Worm (Caenorhabditis elegans) whole organism, young adult: ENCODE results near the gene srx-23.

Experiments used
- B0019.2 ChIP-seq: fragments of 200-800 bp; sonication (Bioruptor generic); conservative IDR thresholded peaks from 2 replicates; pipeline ENCODE4 v1.3.6; 2022; ENCODE audit warnings: missing genetic modification reagents, missing genetic modification characterization, missing compliant biosample characterization
- B0336.3 ChIP-seq: fragments of 200-800 bp; sonication (Bioruptor generic); IDR thresholded peaks from 2 replicates; pipeline ENCODE4 v1.3.6; 2022; ENCODE audit warnings: missing genetic modification characterization, missing compliant biosample characterization
- C06A6.2 ChIP-seq: fragments of 200-800 bp; sonication (Bioruptor generic); conservative IDR thresholded peaks from 2 replicates; pipeline ENCODE4 v1.3.6; 2022; ENCODE audit warnings: missing genetic modification characterization, missing compliant biosample characterization
- D2030.7 ChIP-seq: fragments of 200-800 bp; sonication (Bioruptor generic); IDR thresholded peaks from 2 replicates; pipeline ENCODE4 v1.3.6; 2022; ENCODE audit warnings: missing genetic modification reagents, missing genetic modification characterization, missing compliant biosample characterization
- F10E7.11 ChIP-seq: sonication (generic microtip); optimal IDR thresholded peaks from 2 replicates; lab custom pipeline; 2017; ENCODE audit warnings: mild to moderate bottlenecking, missing genetic modification characterization, moderate library complexity, missing compliant biosample characterization
- F22D6.2 ChIP-seq: sonication (generic microtip); optimal IDR thresholded peaks from 2 replicates; lab custom pipeline; 2016; ENCODE audit warnings: mild to moderate bottlenecking, missing genetic modification characterization, missing compliant biosample characterization
- F23B12.7 ChIP-seq: sonication (generic microtip); optimal IDR thresholded peaks from 2 replicates; lab custom pipeline; 2017; ENCODE audit warnings: missing genetic modification characterization, mild to moderate bottlenecking, missing compliant biosample characterization, antibody characterized with exemption, moderate library complexity; ENCODE audit not compliant: insufficient read depth
- F33H1.4 ChIP-seq: fragments of 200-800 bp; sonication (Bioruptor generic); IDR thresholded peaks from 2 replicates; pipeline ENCODE4 v1.3.6; 2022; ENCODE audit warnings: missing genetic modification reagents, missing genetic modification characterization, missing compliant biosample characterization
- F37B4.10 ChIP-seq: fragments of 200-800 bp; sonication (Bioruptor generic); IDR thresholded peaks from 2 replicates; pipeline ENCODE4 v1.3.6; 2022; ENCODE audit warnings: missing genetic modification characterization, missing compliant biosample characterization
- F39B2.1 ChIP-seq: fragments of 200-800 bp; sonication (Bioruptor generic); IDR thresholded peaks from 2 replicates; pipeline ENCODE4 v1.3.6; 2022; ENCODE audit warnings: missing genetic modification reagents, missing genetic modification characterization, missing compliant biosample characterization
- F52B5.7 ChIP-seq: sonication (generic microtip); optimal IDR thresholded peaks from 2 replicates; lab custom pipeline; 2016; ENCODE audit warnings: mild to moderate bottlenecking, missing genetic modification characterization, missing compliant biosample characterization
- K11D2.4 ChIP-seq: fragments of 200-800 bp; sonication (Bioruptor generic); IDR thresholded peaks from 2 replicates; pipeline ENCODE4 v1.3.6; 2022; ENCODE audit warnings: missing genetic modification reagents, missing genetic modification characterization, missing compliant biosample characterization
- aptf-3 ChIP-seq: fragments of 200-800 bp; sonication (Bioruptor generic); IDR thresholded peaks from 2 replicates; pipeline ENCODE4 v1.3.6; 2022; ENCODE audit warnings: missing genetic modification characterization, missing compliant biosample characterization
- atf-7 ChIP-seq: sonication (generic microtip); optimal IDR thresholded peaks from 2 replicates; lab custom pipeline; 2017; ENCODE audit warnings: mild to moderate bottlenecking, missing genetic modification characterization, missing compliant biosample characterization
- bed-1 ChIP-seq: fragments of 200-800 bp; sonication (Bioruptor generic); IDR thresholded peaks from 2 replicates; pipeline ENCODE4 v1.3.6; 2022; ENCODE audit warnings: missing genetic modification reagents, missing genetic modification characterization, missing compliant biosample characterization
- bed-2 ChIP-seq: fragments of 200-800 bp; sonication (Bioruptor generic); IDR thresholded peaks from 2 replicates; pipeline ENCODE4 v1.3.6; 2022; ENCODE audit warnings: missing genetic modification reagents, missing genetic modification characterization, missing compliant biosample characterization
- cebp-1 ChIP-seq, 2 experiments: fragments of 200-800 bp in 1 of 2; sonication (Bioruptor generic) in 1 of 2; sonication (generic microtip) in 1 of 2; IDR thresholded peaks in 1 of 2; optimal IDR thresholded peaks in 1 of 2; 2 replicates each; pipeline versions ENCODE4 v1.3.6 to Lab custom; 2017 to 2022; ENCODE audit warnings: missing compliant biosample characterization in 2 of 2, missing genetic modification characterization in 2 of 2, mild to moderate bottlenecking in 1 of 2, missing genetic modification reagents in 1 of 2, moderate library complexity in 1 of 2
- cebp-2 ChIP-seq: fragments of 200-800 bp; sonication (Bioruptor generic); IDR thresholded peaks from 2 replicates; pipeline ENCODE4 v1.3.6; 2022; ENCODE audit warnings: missing genetic modification characterization, missing compliant biosample characterization
- ceh-27 ChIP-seq: fragments of 200-800 bp; sonication (Bioruptor generic); optimal IDR thresholded peaks from 2 replicates; lab custom pipeline; 2018; ENCODE audit warnings: mild to moderate bottlenecking, missing genetic modification characterization, moderate library complexity, missing compliant biosample characterization
- ceh-91 ChIP-seq: fragments of 200-800 bp; sonication (Bioruptor generic); IDR thresholded peaks from 2 replicates; pipeline ENCODE4 v1.3.6; 2022; ENCODE audit warnings: missing genetic modification reagents, missing genetic modification characterization, missing compliant biosample characterization
- dpl-1 ChIP-seq: fragments of 150-350 bp; optimal IDR thresholded peaks from 2 replicates; lab custom pipeline; 2014; ENCODE audit warnings: missing biosample characterization, missing genetic modification reagents, missing genetic modification characterization
- egl-44 ChIP-seq: fragments of 200-800 bp; sonication (Bioruptor generic); IDR thresholded peaks from 2 replicates; pipeline ENCODE4 v1.3.6; 2022; ENCODE audit warnings: missing genetic modification reagents, missing genetic modification characterization, missing compliant biosample characterization
- fkh-3 ChIP-seq: sonication (generic microtip); optimal IDR thresholded peaks from 2 replicates; lab custom pipeline; 2016; ENCODE audit warnings: mild to moderate bottlenecking, missing genetic modification characterization, missing compliant biosample characterization
- gei-17 ChIP-seq: fragments of 200-800 bp; sonication (Bioruptor generic); optimal IDR thresholded peaks from 2 replicates; lab custom pipeline; 2018; ENCODE audit warnings: mild to moderate bottlenecking, missing genetic modification characterization, missing compliant biosample characterization
- him-1 ChIP-seq: sonication (generic microtip); optimal IDR thresholded peaks from 2 replicates; lab custom pipeline; 2016; ENCODE audit warnings: missing genotype, missing genetic modification reagents, missing genetic modification characterization, missing compliant biosample characterization
- hlh-12 ChIP-seq: sonication (generic microtip); optimal IDR thresholded peaks from 2 replicates; lab custom pipeline; 2016; ENCODE audit warnings: missing genetic modification characterization, missing compliant biosample characterization
- hmg-1.2 ChIP-seq: fragments of 200-800 bp; sonication (Bioruptor generic); IDR thresholded peaks from 2 replicates; pipeline ENCODE4 v1.3.6; 2022; ENCODE audit warnings: missing genetic modification reagents, missing genetic modification characterization, missing compliant biosample characterization
- hrde-1 ChIP-seq: sonication (generic microtip); optimal IDR thresholded peaks from 2 replicates; lab custom pipeline; 2016; ENCODE audit warnings: missing genetic modification characterization, mild to moderate bottlenecking, missing compliant biosample characterization, moderate library complexity, missing genotype, missing genetic modification reagents, borderline replicate concordance
- lsl-1 ChIP-seq: fragments of 200-800 bp; sonication (Bioruptor generic); optimal IDR thresholded peaks from 2 replicates; lab custom pipeline; 2018; ENCODE audit warnings: mild to moderate bottlenecking, missing genetic modification characterization, moderate library complexity, missing compliant biosample characterization
- madf-10 ChIP-seq: sonication (generic microtip); optimal IDR thresholded peaks from 2 replicates; lab custom pipeline; 2016; ENCODE audit warnings: mild to moderate bottlenecking, missing genetic modification characterization, missing compliant biosample characterization
- madf-3 ChIP-seq: fragments of 200-800 bp; sonication (Bioruptor generic); IDR thresholded peaks from 2 replicates; pipeline ENCODE4 v1.3.6; 2022; ENCODE audit warnings: missing genetic modification reagents, missing genetic modification characterization, missing compliant biosample characterization
- madf-6 ChIP-seq: fragments of 200-800 bp; sonication (Bioruptor generic); IDR thresholded peaks from 2 replicates; pipeline ENCODE4 v1.3.6; 2022; ENCODE audit warnings: missing genetic modification reagents, missing genetic modification characterization, missing compliant biosample characterization
- mel-28 ChIP-seq: sonication (generic microtip); optimal IDR thresholded peaks from 2 replicates; lab custom pipeline; 2016; ENCODE audit warnings: borderline replicate concordance, mild to moderate bottlenecking, missing genetic modification characterization, missing compliant biosample characterization
- mes-4 ChIP-seq: sonication (generic microtip); optimal IDR thresholded peaks from 2 replicates; lab custom pipeline; 2016; ENCODE audit warnings: missing genotype, missing genetic modification characterization, missing compliant biosample characterization
- nfya-1 ChIP-seq: sonication (generic microtip); optimal IDR thresholded peaks from 2 replicates; lab custom pipeline; 2017; ENCODE audit warnings: antibody characterized with exemption, missing compliant biosample characterization, missing genetic modification characterization, borderline replicate concordance; ENCODE audit not compliant: insufficient read depth
- nfyb-1 ChIP-seq: fragments of 200-800 bp; sonication (Bioruptor generic); IDR thresholded peaks from 2 replicates; pipeline ENCODE4 v1.3.6; 2022; ENCODE audit warnings: missing genetic modification reagents, missing genetic modification characterization, missing compliant biosample characterization
- pha-4 ChIP-seq: fragments of 150-350 bp; sonication (generic microtip); optimal IDR thresholded peaks from 2 replicates; lab custom pipeline; 2014; ENCODE audit warnings: missing biosample characterization, missing genetic modification reagents, missing genetic modification characterization
- repo-1 ChIP-seq: sonication (generic microtip); optimal IDR thresholded peaks from 2 replicates; lab custom pipeline; 2017; ENCODE audit warnings: mild to moderate bottlenecking, missing genetic modification characterization, missing compliant biosample characterization
- unc-62 ChIP-seq: fragments of 150-350 bp; optimal IDR thresholded peaks from 2 replicates; lab custom pipeline; 2014; ENCODE audit warnings: missing biosample characterization, missing genetic modification reagents, missing genetic modification characterization
- zim-3 ChIP-seq: sonication (generic microtip); optimal IDR thresholded peaks from 2 replicates; lab custom pipeline; 2017; ENCODE audit warnings: mild to moderate bottlenecking, missing genetic modification characterization, moderate library complexity, missing compliant biosample characterization
- ztf-3 ChIP-seq: fragments of 200-800 bp; sonication (Bioruptor generic); optimal IDR thresholded peaks from 2 replicates; lab custom pipeline; 2018; ENCODE audit warnings: mild to moderate bottlenecking, missing genetic modification characterization, missing compliant biosample characterization
- ztf-6 ChIP-seq: fragments of 200-800 bp; sonication (Bioruptor generic); IDR thresholded peaks from 2 replicates; pipeline ENCODE4 v1.3.6; 2022; ENCODE audit warnings: missing genetic modification reagents, missing genetic modification characterization, missing compliant biosample characterization

Gene srx-23

ce11 chrV:706918-707317 is 24.8 kb downstream of the srx-23 start, which contains the start of gene srbc-38:
srbc-38 (plus strand) TSS chrV:707218.
- TF ChIP-seq him-1 (tag; lab: Kevin White, UChicago), result no peak
- TF ChIP-seq F39B2.1, result no peak
- no peak for TF ChIP-seq mel-28 (tag; lab: Kevin White, UChicago)
- no peak for TF ChIP-seq F22D6.2
- TF ChIP-seq B0019.2 (GFP tag; lab: Robert Waterston, UW), result no peak
- no peak for TF ChIP-seq lsl-1 (GFP tag; lab: Kevin White, UChicago)
- no peak for TF ChIP-seq F52B5.7 (tag; lab: Kevin White, UChicago)
- no peak for TF ChIP-seq D2030.7
- no peak for TF ChIP-seq F33H1.4 (GFP tag; lab: Robert Waterston, UW)
- TF ChIP-seq repo-1 (tag; lab: Kevin White, UChicago), result no peak
- TF ChIP-seq aptf-3, result no peak
- no peak for TF ChIP-seq fkh-3 (tag; lab: Kevin White, UChicago)

- TF ChIP-seq egl-44 (GFP tag; lab: Robert Waterston, UW) (no peak), cebp-2 (GFP tag; lab: Robert Waterston, UW) (no peak), hmg-1.2 (GFP tag; lab: Robert Waterston, UW) (no peak), K11D2.4 (GFP tag; lab: Robert Waterston, UW) (no peak), nfyb-1 (GFP tag; lab: Robert Waterston, UW) (no peak), cebp-1 (GFP tag; IDR thresholded peaks at IDR 0.05; lab: Robert Waterston, UW) (no peak), cebp-1 (tag; optimal IDR thresholded peaks at IDR 0.05; lab: Kevin White, UChicago) (no peak), aptf-3 (no peak), nfya-1 (tag; lab: Kevin White, UChicago) (no peak), atf-7 (tag; lab: Kevin White, UChicago) (no peak), hlh-12 (tag; lab: Kevin White, UChicago) (no peak)
These were observed 26.7 kb downstream of the srx-23 start, which contains the start of gene srbc-39 for ce11 chrV:708808-709207. srbc-39 (plus strand) TSS chrV:709108.

- no peak for TF ChIP-seq ztf-3 (GFP tag; lab: Kevin White, UChicago)
- no peak for TF ChIP-seq madf-3
- TF ChIP-seq ceh-91, result no peak
- TF ChIP-seq gei-17, result no peak
- TF ChIP-seq madf-10 (tag; lab: Kevin White, UChicago), result no peak
- TF ChIP-seq him-1 (tag; lab: Kevin White, UChicago), result no peak
- TF ChIP-seq hrde-1, result no peak
- TF ChIP-seq bed-1 (GFP tag; lab: Robert Waterston, UW), result no peak
- TF ChIP-seq pha-4 (tag; lab: Kevin White, UChicago), result no peak
- no peak for TF ChIP-seq zim-3 (tag; lab: Kevin White, UChicago)
- no peak for TF ChIP-seq B0336.3 (GFP tag; lab: Robert Waterston, UW)
- no peak for TF ChIP-seq nfyb-1 (GFP tag; lab: Robert Waterston, UW)
- no peak for TF ChIP-seq ceh-27 (GFP tag; lab: Kevin White, UChicago)
- no peak for TF ChIP-seq unc-62 (GFP tag; lab: Kevin White, UChicago)
- TF ChIP-seq bed-2 (GFP tag; lab: Robert Waterston, UW), result no peak
- TF ChIP-seq, all 124 proteins: peak for 0
These were observed 30.8 kb downstream of the srx-23 start, which contains the start of gene cyp-33C11 for ce11 chrV:712882-713281. cyp-33C11 (minus strand) TSS chrV:712982.

- TF ChIP-seq mes-4 (tag; lab: Kevin White, UChicago) (no peak), F37B4.10 (GFP tag; lab: Robert Waterston, UW) (no peak), madf-6 (GFP tag; lab: Robert Waterston, UW) (no peak), unc-62 (GFP tag; lab: Kevin White, UChicago) (no peak), F22D6.2 (no peak), D2030.7 (no peak), cebp-1 (GFP tag; IDR thresholded peaks at IDR 0.05; lab: Robert Waterston, UW) (no peak), cebp-1 (tag; optimal IDR thresholded peaks at IDR 0.05; lab: Kevin White, UChicago) (no peak), gei-17 (no peak), dpl-1 (GFP tag; lab: Kevin White, UChicago) (no peak), nfya-1 (tag; lab: Kevin White, UChicago) (no peak), C06A6.2 (GFP tag; lab: Robert Waterston, UW) (no peak), ztf-6 (GFP tag; lab: Robert Waterston, UW) (no peak), bed-1 (GFP tag; lab: Robert Waterston, UW) (no peak), zim-3 (tag; lab: Kevin White, UChicago) (no peak), lsl-1 (GFP tag; lab: Kevin White, UChicago) (no peak), F23B12.7 (tag; lab: Kevin White, UChicago) (no peak), F10E7.11 (tag; lab: Kevin White, UChicago) (no peak)
These were observed 37.6 kb downstream of the srx-23 start, which contains the start of gene srbc-40 for ce11 chrV:719731-720130. srbc-40 (minus strand) TSS chrV:719831.
